Fruit fly (Drosophila melanogaster): ENCODE measurements around the gene Rsph9.

DNA sequence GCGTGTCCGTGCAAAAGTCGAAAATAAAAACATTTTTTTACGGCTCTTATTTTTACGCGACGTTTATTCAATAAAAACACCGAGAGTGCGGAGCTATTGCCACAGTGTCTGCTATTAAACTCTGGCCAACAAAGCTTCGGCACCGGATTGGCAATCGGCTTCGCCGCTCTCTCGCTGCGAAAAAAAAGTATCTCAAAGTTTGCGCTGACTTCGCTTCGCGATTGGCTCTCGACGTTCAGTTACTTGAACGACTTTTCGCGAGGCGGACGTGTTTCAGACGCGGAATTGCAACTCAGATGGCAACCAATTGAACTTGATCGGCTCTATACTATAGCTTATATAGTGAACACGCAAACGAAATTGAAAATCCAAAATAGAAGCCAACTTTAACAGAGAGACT, 23.3 kb downstream of the Rsph9 start:
- peak; percentile 54 for TF ChIP-seq CG32121 (GFP tag; IDR thresholded peaks at IDR 0.05)
- TF ChIP-seq EcR (GFP tag; optimal IDR thresholded peaks at IDR 0.05), result peak; percentile 43
- TF ChIP-seq D1 (tag; optimal IDR thresholded peaks at IDR 0.05), result no peak
- TF ChIP-seq CG12605 (GFP tag; IDR thresholded peaks at IDR 0.05), result peak; percentile 78
- peak; percentile 69 for TF ChIP-seq Ets98B (GFP tag; IDR thresholded peaks at IDR 0.05)
- no peak for TF ChIP-seq CG10348 (GFP tag; IDR thresholded peaks at IDR 0.05)
- no peak for TF ChIP-seq CG17806 (tag; optimal IDR thresholded peaks at IDR 0.05)
- no peak for TF ChIP-seq CG13204 (GFP tag; optimal IDR thresholded peaks at IDR 0.05)
- peak; percentile 49 for TF ChIP-seq CG8159 (tag; optimal IDR thresholded peaks at IDR 0.05)

Measured in whole organism, pupa.